Fruit fly (Drosophila melanogaster) whole organism, embryonic: ENCODE data around the gene Naxd.

Experiments
- Ada2b ChIP-seq: fragments of 200-800 bp; sonication (Bioruptor generic); IDR thresholded peaks from 2 replicates; pipeline ENCODE4 v1.3.6; 2022; ENCODE audit warnings: missing biosample characterization, missing genetic modification characterization
- CG10267 ChIP-seq: fragments of 200-800 bp; sonication (Bioruptor generic); optimal IDR thresholded peaks from 2 replicates; lab custom pipeline; 2018; ENCODE audit warnings: missing biosample characterization, mild to moderate bottlenecking, missing genetic modification characterization, moderate library complexity
- CG10543 ChIP-seq: fragments of 200-800 bp; sonication (Bioruptor generic); optimal IDR thresholded peaks from 3 replicates; lab custom pipeline; 2017; ENCODE audit warnings: missing biosample characterization, mild to moderate bottlenecking, missing genetic modification characterization, moderate library complexity
- CG10959 ChIP-seq: fragments of 200-800 bp; sonication (Bioruptor generic); IDR thresholded peaks from 2 replicates; pipeline ENCODE4 v1.3.6; 2022; ENCODE audit warnings: missing biosample characterization, missing genetic modification characterization
- CG11456 ChIP-seq: fragments of 200-800 bp; sonication (Bioruptor generic); IDR thresholded peaks from 3 replicates; pipeline ENCODE4 v1.3.6; 2022; ENCODE audit warnings: missing biosample characterization, missing genetic modification characterization
- CG12071 ChIP-seq: fragments of 200-800 bp; sonication (Bioruptor generic); optimal IDR thresholded peaks from 3 replicates; lab custom pipeline; 2018; ENCODE audit warnings: missing biosample characterization, mild to moderate bottlenecking, missing genetic modification characterization
- CG12219 ChIP-seq: fragments of 200-800 bp; sonication (Bioruptor generic); optimal IDR thresholded peaks from 3 replicates; lab custom pipeline; 2018; ENCODE audit warnings: missing biosample characterization, mild to moderate bottlenecking, missing genetic modification characterization
- CG14441 ChIP-seq: fragments of 200-800 bp; sonication (Bioruptor generic); IDR thresholded peaks from 2 replicates; pipeline ENCODE4 v1.3.6; 2022; ENCODE audit warnings: missing biosample characterization, missing genetic modification characterization
- CG14965 ChIP-seq: fragments of 200-800 bp; sonication (Bioruptor generic); optimal IDR thresholded peaks from 2 replicates; lab custom pipeline; 2016; ENCODE audit warnings: missing biosample characterization, missing genetic modification characterization, borderline replicate concordance
- CG15514 ChIP-seq: fragments of 200-800 bp; sonication (Bioruptor generic); optimal IDR thresholded peaks from 3 replicates; lab custom pipeline; 2017; ENCODE audit warnings: missing biosample characterization, missing genetic modification characterization, mild to moderate bottlenecking, moderate library complexity, missing genetic modification reagents
- CG16779 ChIP-seq: fragments of 200-800 bp; sonication (Bioruptor generic); IDR thresholded peaks from 2 replicates; pipeline ENCODE4 v1.3.6; 2022; ENCODE audit warnings: missing biosample characterization, missing genetic modification characterization
- CG17328 ChIP-seq: fragments of 200-800 bp; sonication (Bioruptor generic); IDR thresholded peaks from 2 replicates; pipeline ENCODE4 v1.3.6; 2022; ENCODE audit warnings: missing biosample characterization, missing genetic modification characterization
- CG17385 ChIP-seq: fragments of 200-800 bp; sonication (Bioruptor generic); optimal IDR thresholded peaks from 3 replicates; lab custom pipeline; 2018; ENCODE audit warnings: missing biosample characterization, mild to moderate bottlenecking, missing genetic modification characterization
- CG18599 ChIP-seq: fragments of 200-800 bp; sonication (Bioruptor generic); optimal IDR thresholded peaks from 3 replicates; lab custom pipeline; 2017; ENCODE audit warnings: missing biosample characterization, missing genetic modification characterization, mild to moderate bottlenecking, moderate library complexity, missing genetic modification reagents
- CG30020 ChIP-seq: fragments of 200-800 bp; optimal IDR thresholded peaks from 2 replicates; lab custom pipeline; 2019; ENCODE audit warnings: missing biosample characterization, mild to moderate bottlenecking, missing genetic modification characterization, moderate library complexity
- CG31388 ChIP-seq: fragments of 200-800 bp; sonication (Bioruptor generic); optimal IDR thresholded peaks from 2 replicates; lab custom pipeline; 2016; ENCODE audit warnings: missing biosample characterization, missing genetic modification characterization
- CG31441 ChIP-seq: fragments of 200-800 bp; sonication (Bioruptor generic); IDR thresholded peaks from 2 replicates; pipeline ENCODE4 v1.3.6; 2022; ENCODE audit warnings: missing biosample characterization, missing genetic modification characterization
- CG34376 ChIP-seq: fragments of 200-800 bp; sonication (Bioruptor generic); optimal IDR thresholded peaks from 2 replicates; lab custom pipeline; 2018; ENCODE audit warnings: missing biosample characterization, mild to moderate bottlenecking, missing genetic modification characterization
- CG3995 ChIP-seq: fragments of 200-800 bp; sonication (Bioruptor generic); optimal IDR thresholded peaks from 3 replicates; lab custom pipeline; 2016; ENCODE audit warnings: missing biosample characterization, missing genetic modification characterization
- CG8359 ChIP-seq: fragments of 200-800 bp; sonication (Bioruptor generic); optimal IDR thresholded peaks from 2 replicates; lab custom pipeline; 2017; ENCODE audit warnings: missing biosample characterization, mild to moderate bottlenecking, missing genetic modification characterization, borderline replicate concordance
- CG8765 ChIP-seq: fragments of 200-800 bp; sonication (Bioruptor generic); IDR thresholded peaks from 2 replicates; pipeline ENCODE4 v1.3.6; 2022; ENCODE audit warnings: missing biosample characterization, missing genetic modification characterization
- Dad ChIP-seq: fragments of 200-800 bp; sonication (Bioruptor generic); optimal IDR thresholded peaks from 3 replicates; lab custom pipeline; 2016; ENCODE audit warnings: missing biosample characterization, missing genetic modification characterization
- Deaf1 ChIP-seq: fragments of 200-800 bp; optimal IDR thresholded peaks from 3 replicates; lab custom pipeline; 2019; ENCODE audit warnings: missing biosample characterization, mild to moderate bottlenecking, missing genetic modification characterization, moderate library complexity
- Drgx ChIP-seq: fragments of 200-800 bp; sonication (Bioruptor generic); IDR thresholded peaks from 2 replicates; pipeline ENCODE4 v1.3.6; 2022; ENCODE audit warnings: missing biosample characterization, missing genetic modification characterization
- ERR ChIP-seq: fragments of 200-800 bp; sonication (Bioruptor generic); optimal IDR thresholded peaks from 2 replicates; lab custom pipeline; 2016; ENCODE audit warnings: missing biosample characterization, missing genetic modification characterization
- Fer3 ChIP-seq: fragments of 200-800 bp; sonication (Bioruptor generic); optimal IDR thresholded peaks from 2 replicates; lab custom pipeline; 2018; ENCODE audit warnings: missing biosample characterization, mild to moderate bottlenecking, missing genetic modification characterization, moderate library complexity
- Hand ChIP-seq: fragments of 200-800 bp; sonication (Bioruptor generic); optimal IDR thresholded peaks from 2 replicates; lab custom pipeline; 2017; ENCODE audit warnings: mild to moderate bottlenecking, missing biosample characterization, missing genetic modification reagents, missing genetic modification characterization
- Hmr ChIP-seq: fragments of 200-800 bp; sonication (Bioruptor generic); optimal IDR thresholded peaks from 3 replicates; lab custom pipeline; 2017; ENCODE audit warnings: mild to moderate bottlenecking, missing biosample characterization, missing genetic modification reagents, missing genetic modification characterization
- Lhr ChIP-seq: fragments of 200-800 bp; sonication (Bioruptor generic); optimal IDR thresholded peaks from 3 replicates; lab custom pipeline; 2017; ENCODE audit warnings: mild to moderate bottlenecking, missing biosample characterization, missing genetic modification reagents, missing genetic modification characterization
- Mad ChIP-seq: fragments of 200-800 bp; sonication (Bioruptor generic); optimal IDR thresholded peaks from 2 replicates; lab custom pipeline; 2016; ENCODE audit warnings: missing biosample characterization, missing genetic modification characterization
- Oaz ChIP-seq: fragments of 200-800 bp; sonication (Bioruptor generic); IDR thresholded peaks from 2 replicates; pipeline ENCODE4 v1.3.6; 2022; ENCODE audit warnings: missing biosample characterization, missing genetic modification characterization
- Opbp ChIP-seq: fragments of 200-800 bp; sonication (Bioruptor generic); IDR thresholded peaks from 3 replicates; pipeline ENCODE4 v1.3.6; 2022; ENCODE audit warnings: missing biosample characterization, missing genetic modification characterization; ENCODE audit not compliant: partially characterized antibody
- Ptx1 ChIP-seq: fragments of 200-800 bp; sonication (Bioruptor generic); IDR thresholded peaks from 2 replicates; pipeline ENCODE4 v1.3.6; 2022; ENCODE audit warnings: missing biosample characterization, missing genetic modification characterization
- caup ChIP-seq: fragments of 200-800 bp; sonication (Bioruptor generic); optimal IDR thresholded peaks from 3 replicates; lab custom pipeline; 2017; ENCODE audit warnings: missing biosample characterization, mild to moderate bottlenecking, missing genetic modification characterization, moderate library complexity; ENCODE audit not compliant: severe bottlenecking
- ci ChIP-seq: fragments of 200-800 bp; sonication (Bioruptor generic); IDR thresholded peaks from 3 replicates; pipeline ENCODE4 v1.3.6; 2022; ENCODE audit warnings: missing biosample characterization, missing genetic modification characterization
- dmrt11E ChIP-seq: fragments of 200-800 bp; sonication (Bioruptor generic); optimal IDR thresholded peaks from 3 replicates; lab custom pipeline; 2018; ENCODE audit warnings: missing biosample characterization, mild to moderate bottlenecking, missing genetic modification characterization, moderate library complexity
- eyg ChIP-seq: fragments of 200-800 bp; sonication (Bioruptor generic); optimal IDR thresholded peaks from 3 replicates; lab custom pipeline; 2016; ENCODE audit warnings: missing biosample characterization, missing genetic modification characterization
- fru ChIP-seq: fragments of >200 bp; optimal IDR thresholded peaks from 2 replicates; lab custom pipeline; 2017
- gce ChIP-seq: fragments of 200-800 bp; sonication (Bioruptor generic); IDR thresholded peaks from 3 replicates; pipeline ENCODE4 v1.3.6; 2022; ENCODE audit warnings: missing biosample characterization, missing genetic modification characterization
- gcm2 ChIP-seq: fragments of 200-800 bp; sonication (Bioruptor generic); optimal IDR thresholded peaks from 2 replicates; lab custom pipeline; 2016; ENCODE audit warnings: missing biosample characterization, missing genetic modification characterization
- nau ChIP-seq: fragments of 200-800 bp; sonication (Bioruptor generic); optimal IDR thresholded peaks from 3 replicates; lab custom pipeline; 2017; ENCODE audit warnings: missing biosample characterization, mild to moderate bottlenecking, missing genetic modification characterization, missing genetic modification reagents
- pfk ChIP-seq: fragments of 200-800 bp; sonication (Bioruptor generic); optimal IDR thresholded peaks from 2 replicates; lab custom pipeline; 2018; ENCODE audit warnings: missing biosample characterization, mild to moderate bottlenecking, missing genetic modification characterization, moderate library complexity
- prd ChIP-seq, 3 experiments: fragments of >200 bp in 2 of 3; fragments of 200-800 bp in 1 of 3; sonication (Bioruptor generic) in 1 of 3; optimal IDR thresholded peaks in 2 of 3; IDR thresholded peaks in 1 of 3; 2 replicates in 2 of 3; 3 replicates in 1 of 3; pipeline versions ENCODE4 v1.3.6 to Lab custom; 2017 to 2022; ENCODE audit warnings: missing biosample characterization in 1 of 3, missing genetic modification characterization in 1 of 3
- pum ChIP-seq: fragments of 200-800 bp; sonication (Bioruptor generic); optimal IDR thresholded peaks from 2 replicates; lab custom pipeline; 2016; ENCODE audit warnings: missing biosample characterization, missing genetic modification characterization
- sc ChIP-seq, 3 experiments: fragments of >200 bp in 2 of 3; fragments of 200-800 bp in 1 of 3; sonication (Bioruptor generic) in 1 of 3; optimal IDR thresholded peaks; 2 replicates in 2 of 3; 3 replicates in 1 of 3; lab custom pipeline; 2017; ENCODE audit warnings: mild to moderate bottlenecking in 1 of 3, missing biosample characterization in 1 of 3, missing genetic modification characterization in 1 of 3, missing genetic modification reagents in 1 of 3
- sens ChIP-seq: fragments of 200-800 bp; sonication (Bioruptor generic); peaks from one replicate; lab custom pipeline; 2016; ENCODE audit warnings: missing biosample characterization, missing genetic modification characterization
- sim ChIP-seq: fragments of 200-800 bp; sonication (Bioruptor generic); IDR thresholded peaks from 2 replicates; pipeline ENCODE4 v1.3.6; 2022; ENCODE audit warnings: missing biosample characterization, missing genetic modification characterization
- sima ChIP-seq: fragments of 200-800 bp; sonication (Bioruptor generic); optimal IDR thresholded peaks from 2 replicates; lab custom pipeline; 2016; ENCODE audit warnings: missing biosample characterization, missing genetic modification characterization
- zfh1 ChIP-seq: fragments of 200-800 bp; sonication (Bioruptor generic); IDR thresholded peaks from 3 replicates; pipeline ENCODE4 v1.3.6; 2022; ENCODE audit warnings: missing biosample characterization, missing genetic modification characterization

Gene Naxd

dm6 chr3L:19132586-19132985 is 35.1 kb upstream of the Naxd start (continued):
- TF ChIP-seq CG11456 (GFP tag; lab: Robert Waterston, UW) = peak; percentile 46; the same call in 1 of the 3 replicates
- no peak for TF ChIP-seq sens (GFP tag; lab: Kevin White, UChicago)
- peak; percentile 50; the same call in 1 of the 2 replicates for TF ChIP-seq CG17328 (GFP tag; lab: Robert Waterston, UW)
- TF ChIP-seq eyg (GFP tag; lab: Kevin White, UChicago) = no peak
- no peak for TF ChIP-seq CG10267 (tag; lab: Kevin White, UChicago)
- no peak for TF ChIP-seq sc (optimal IDR thresholded peaks at IDR 0.05; lab: Kevin White, UChicago)
- TF ChIP-seq sc (GFP tag; optimal IDR thresholded peaks at IDR 0.05; lab: Kevin White, UChicago) = no peak
- TF ChIP-seq gce (GFP tag; lab: Robert Waterston, UW) = 0 out of 3 replicates have a peak, but pooled peaks have one; percentile 48
- peak; percentile 32; the same call in 1 of the 2 replicates for TF ChIP-seq CG14441 (GFP tag; lab: Robert Waterston, UW)
- no peak for TF ChIP-seq nau (GFP tag; lab: Kevin White, UChicago)
- TF ChIP-seq prd (optimal IDR thresholded peaks at IDR 0.05; lab: Kevin White, UChicago) = no peak
- peak; percentile 20; the same call in 1 of the 3 replicates for TF ChIP-seq prd (GFP tag; IDR thresholded peaks at IDR 0.05; lab: Robert Waterston, UW)
- no peak for TF ChIP-seq pum
- 0 out of 2 replicates have a peak, but pooled peaks have one; percentile 16 for TF ChIP-seq CG10959 (GFP tag; lab: Robert Waterston, UW)
- TF ChIP-seq pfk = peak; percentile 31
- no peak for TF ChIP-seq CG31441
- peak; percentile 45 for TF ChIP-seq CG10543 (GFP tag; lab: Kevin White, UChicago)
- TF ChIP-seq Dad = no peak
- TF ChIP-seq CG14965 (GFP tag; lab: Kevin White, UChicago) = peak; percentile 93
- no peak for TF ChIP-seq Deaf1 (tag; lab: Kevin White, UChicago)
- no peak for TF ChIP-seq sim (GFP tag; lab: Robert Waterston, UW)
- no peak for TF ChIP-seq sima (GFP tag; lab: Kevin White, UChicago)
- no peak for TF ChIP-seq ERR (GFP tag; lab: Kevin White, UChicago)
- TF ChIP-seq Hand = no peak
- no peak for TF ChIP-seq Mad (GFP tag; lab: Kevin White, UChicago)
- peak; percentile 65 for TF ChIP-seq caup (GFP tag; lab: Kevin White, UChicago)
- TF ChIP-seq Drgx (GFP tag; lab: Robert Waterston, UW) = no peak
- TF ChIP-seq CG12219 (GFP tag; lab: Kevin White, UChicago) = peak; percentile 35
- 0 out of 3 replicates have a peak, but pooled peaks have one; percentile 41 for TF ChIP-seq zfh1 (GFP tag; lab: Robert Waterston, UW)
- no peak for TF ChIP-seq fru (lab: Kevin White, UChicago)
- TF ChIP-seq Ada2b (GFP tag; lab: Robert Waterston, UW) = peak; percentile 28; the same call in 1 of the 2 replicates
- TF ChIP-seq CG34376 (GFP tag; lab: Kevin White, UChicago) = peak; percentile 72
- TF ChIP-seq Lhr (GFP tag; lab: Kevin White, UChicago) = no peak
- no peak for TF ChIP-seq Opbp (GFP tag; lab: Robert Waterston, UW)
- TF ChIP-seq Ptx1 (GFP tag; lab: Robert Waterston, UW) = 0 out of 2 replicates have a peak, but pooled peaks have one; percentile 9
- 0 out of 2 replicates have a peak, but pooled peaks have one; percentile 13 for TF ChIP-seq CG16779
- 0 out of 2 replicates have a peak, but pooled peaks have one; percentile 34 for TF ChIP-seq Oaz
- no peak for TF ChIP-seq CG8765 (GFP tag; lab: Robert Waterston, UW)
- TF ChIP-seq CG18599 (GFP tag; lab: Kevin White, UChicago) = peak; percentile 71
- peak; percentile 58 for TF ChIP-seq Hmr (GFP tag; lab: Kevin White, UChicago)
- TF ChIP-seq CG15514 = peak; percentile 54
- TF ChIP-seq CG3995 (GFP tag; lab: Kevin White, UChicago) = no peak
- peak; percentile 50 for TF ChIP-seq CG17385 (GFP tag; lab: Kevin White, UChicago)
- peak; percentile 55 for TF ChIP-seq CG12071 (GFP tag; lab: Kevin White, UChicago)
- no peak for TF ChIP-seq CG8359 (GFP tag; lab: Kevin White, UChicago)
- TF ChIP-seq ci (GFP tag; lab: Robert Waterston, UW) = peak; percentile 78; the same call in 2 of the 3 replicates
- no peak for TF ChIP-seq dmrt11E (tag; lab: Kevin White, UChicago)
- no peak for TF ChIP-seq CG30020
- TF ChIP-seq Fer3 = peak; percentile 2
- TF ChIP-seq gcm2 (GFP tag; lab: Kevin White, UChicago) = no peak
- TF ChIP-seq CG31388 (GFP tag; lab: Kevin White, UChicago) = no peak
